Fruit fly (Drosophila melanogaster) whole organism, prepupa: ENCODE measurements around the gene Sfxn2.

Source experiments
- Blimp-1 ChIP-seq: fragments of 200-800 bp; sonication (Bioruptor generic); optimal IDR thresholded peaks from 3 replicates; lab custom pipeline; 2017; ENCODE audit warnings: missing biosample characterization, missing genetic modification characterization, mild to moderate bottlenecking, moderate library complexity, missing genetic modification reagents
- CG10631 ChIP-seq: fragments of 200-800 bp; sonication (Bioruptor generic); optimal IDR thresholded peaks from 2 replicates; lab custom pipeline; 2016; ENCODE audit warnings: missing biosample characterization, missing genetic modification characterization
- CG10669 ChIP-seq: fragments of 200-800 bp; sonication (Bioruptor generic); optimal IDR thresholded peaks from 3 replicates; lab custom pipeline; 2018; ENCODE audit warnings: missing biosample characterization, mild to moderate bottlenecking, missing genetic modification characterization, moderate library complexity
- CG11762 ChIP-seq: fragments of 200-800 bp; sonication (Bioruptor generic); optimal IDR thresholded peaks from 3 replicates; lab custom pipeline; 2016; ENCODE audit warnings: missing biosample characterization, missing genetic modification characterization; ENCODE audit not compliant: insufficient read depth
- CG15336 ChIP-seq: fragments of 200-800 bp; sonication (Bioruptor generic); IDR thresholded peaks from 2 replicates; pipeline ENCODE4 v1.3.6; 2022; ENCODE audit warnings: missing biosample characterization, missing genetic modification characterization
- CG1621 ChIP-seq: fragments of 200-800 bp; sonication (Bioruptor generic); optimal IDR thresholded peaks from 3 replicates; lab custom pipeline; 2018; ENCODE audit warnings: missing biosample characterization, mild to moderate bottlenecking, missing genetic modification characterization
- CG16779 ChIP-seq: fragments of 200-800 bp; sonication (Bioruptor generic); optimal IDR thresholded peaks from 3 replicates; lab custom pipeline; 2017; ENCODE audit warnings: missing biosample characterization, mild to moderate bottlenecking, missing genetic modification characterization
- CG3032 ChIP-seq: fragments of 200-800 bp; optimal IDR thresholded peaks from 2 replicates; lab custom pipeline; 2019; ENCODE audit warnings: missing biosample characterization, mild to moderate bottlenecking, missing genetic modification characterization, moderate library complexity
- CG32006 ChIP-seq: fragments of 200-800 bp; sonication (Bioruptor generic); optimal IDR thresholded peaks from 3 replicates; lab custom pipeline; 2017; ENCODE audit warnings: missing biosample characterization, mild to moderate bottlenecking, missing genetic modification characterization
- CG34406 ChIP-seq: fragments of 200-800 bp; sonication (Bioruptor generic); optimal IDR thresholded peaks from 3 replicates; lab custom pipeline; 2016; ENCODE audit warnings: missing biosample characterization, missing genetic modification characterization
- CG6163 ChIP-seq: fragments of 200-800 bp; sonication (Bioruptor generic); IDR thresholded peaks from 3 replicates; pipeline ENCODE4 v1.3.6; 2022; ENCODE audit warnings: missing biosample characterization, missing genetic modification characterization
- CG6792 ChIP-seq: fragments of 200-800 bp; sonication (Bioruptor generic); optimal IDR thresholded peaks from 3 replicates; lab custom pipeline; 2016; ENCODE audit warnings: missing biosample characterization, missing genetic modification characterization
- CG6808 ChIP-seq: fragments of 200-800 bp; sonication (Bioruptor generic); optimal IDR thresholded peaks from 3 replicates; lab custom pipeline; 2017; ENCODE audit warnings: missing biosample characterization, missing genetic modification characterization, mild to moderate bottlenecking, moderate library complexity, missing genetic modification reagents
- CG7368 ChIP-seq: fragments of 200-800 bp; sonication (Bioruptor generic); optimal IDR thresholded peaks from 3 replicates; lab custom pipeline; 2016; ENCODE audit warnings: missing biosample characterization, missing genetic modification characterization
- CG8119 ChIP-seq: fragments of 200-800 bp; sonication (Bioruptor generic); IDR thresholded peaks from 3 replicates; pipeline ENCODE4 v1.3.6; 2022; ENCODE audit warnings: missing biosample characterization, missing genetic modification characterization
- CG8319 ChIP-seq: fragments of 200-800 bp; sonication (Bioruptor generic); optimal IDR thresholded peaks from 3 replicates; lab custom pipeline; 2016; ENCODE audit warnings: missing biosample characterization, missing genetic modification characterization
- CG9139 ChIP-seq: fragments of 200-800 bp; sonication (Bioruptor generic); optimal IDR thresholded peaks from 3 replicates; lab custom pipeline; 2017; ENCODE audit warnings: missing biosample characterization, mild to moderate bottlenecking, missing genetic modification characterization
- Eip75B ChIP-seq: fragments of 200-800 bp; sonication (Bioruptor generic); optimal IDR thresholded peaks from 3 replicates; lab custom pipeline; 2016; ENCODE audit warnings: missing biosample characterization, missing genetic modification characterization
- Eip78C ChIP-seq: fragments of 200-800 bp; sonication (Bioruptor generic); peaks from one replicate; lab custom pipeline; 2016; ENCODE audit warnings: missing biosample characterization, missing genetic modification characterization
- Eip93F ChIP-seq: fragments of 200-800 bp; sonication (Bioruptor generic); optimal IDR thresholded peaks from 2 replicates; lab custom pipeline; 2016; ENCODE audit warnings: missing biosample characterization, mild to moderate bottlenecking, missing genetic modification characterization
- Ets21C ChIP-seq: fragments of 200-800 bp; sonication (Bioruptor generic); optimal IDR thresholded peaks from 3 replicates; lab custom pipeline; 2016; ENCODE audit warnings: missing biosample characterization, missing genetic modification characterization
- Ets96B ChIP-seq: fragments of 200-800 bp; optimal IDR thresholded peaks from 2 replicates; lab custom pipeline; 2019; ENCODE audit warnings: missing biosample characterization, mild to moderate bottlenecking, missing genetic modification characterization, moderate library complexity
- Hr39 ChIP-seq: fragments of 200-800 bp; sonication (Bioruptor generic); optimal IDR thresholded peaks from 2 replicates; lab custom pipeline; 2016; ENCODE audit warnings: missing biosample characterization, missing genetic modification characterization
- Hr4 ChIP-seq: fragments of 200-800 bp; sonication (Bioruptor generic); optimal IDR thresholded peaks from 3 replicates; lab custom pipeline; 2016; ENCODE audit warnings: missing biosample characterization, missing genetic modification characterization
- Met ChIP-seq: fragments of 200-800 bp; sonication (Bioruptor generic); optimal IDR thresholded peaks from 3 replicates; lab custom pipeline; 2016; ENCODE audit warnings: missing biosample characterization, missing genetic modification characterization
- Smox ChIP-seq: fragments of 200-800 bp; sonication (Bioruptor generic); optimal IDR thresholded peaks from 3 replicates; lab custom pipeline; 2016; ENCODE audit warnings: missing biosample characterization, missing genetic modification characterization
- Sox102F ChIP-seq: fragments of 200-800 bp; sonication (Bioruptor generic); optimal IDR thresholded peaks from 2 replicates; lab custom pipeline; 2016; ENCODE audit warnings: missing biosample characterization, mild to moderate bottlenecking, missing genetic modification characterization
- Sox14 ChIP-seq: fragments of 200-800 bp; sonication (Bioruptor generic); optimal IDR thresholded peaks from 3 replicates; lab custom pipeline; 2016; ENCODE audit warnings: missing biosample characterization, missing genetic modification characterization
- Sox15 ChIP-seq: fragments of 200-800 bp; sonication (Bioruptor generic); optimal IDR thresholded peaks from 3 replicates; lab custom pipeline; 2016; ENCODE audit warnings: missing biosample characterization, missing genetic modification characterization
- achi ChIP-seq: fragments of 200-800 bp; sonication (Bioruptor generic); optimal IDR thresholded peaks from 3 replicates; lab custom pipeline; 2016; ENCODE audit warnings: missing biosample characterization, missing genetic modification characterization
- acj6 ChIP-seq: fragments of 200-800 bp; sonication (Bioruptor generic); optimal IDR thresholded peaks from 3 replicates; lab custom pipeline; 2016; ENCODE audit warnings: missing biosample characterization, missing genetic modification characterization
- dac ChIP-seq: fragments of 200-800 bp; sonication (Bioruptor generic); optimal IDR thresholded peaks from 2 replicates; lab custom pipeline; 2017; ENCODE audit warnings: missing biosample characterization, mild to moderate bottlenecking, missing genetic modification characterization
- dsx ChIP-seq: fragments of 200-800 bp; optimal IDR thresholded peaks from 3 replicates; lab custom pipeline; 2019; ENCODE audit warnings: missing biosample characterization, mild to moderate bottlenecking, missing genetic modification characterization, moderate library complexity; ENCODE audit not compliant: poor library complexity, severe bottlenecking
- esn ChIP-seq: fragments of 200-800 bp; sonication (Bioruptor generic); optimal IDR thresholded peaks from 2 replicates; lab custom pipeline; 2016; ENCODE audit warnings: missing biosample characterization, mild to moderate bottlenecking, missing genetic modification characterization, moderate library complexity
- fd59A ChIP-seq: fragments of 200-800 bp; sonication (Bioruptor generic); optimal IDR thresholded peaks from 2 replicates; lab custom pipeline; 2017; ENCODE audit warnings: missing biosample characterization, mild to moderate bottlenecking, missing genetic modification characterization, missing genetic modification reagents
- fd85E ChIP-seq: fragments of 200-800 bp; sonication (Bioruptor generic); optimal IDR thresholded peaks from 3 replicates; lab custom pipeline; 2016; ENCODE audit warnings: missing biosample characterization, missing genetic modification characterization
- fkh ChIP-seq: fragments of 200-800 bp; sonication (Bioruptor generic); optimal IDR thresholded peaks from 3 replicates; lab custom pipeline; 2017; ENCODE audit warnings: missing biosample characterization, mild to moderate bottlenecking, missing genetic modification characterization, moderate library complexity
- lz ChIP-seq: fragments of 200-800 bp; sonication (Bioruptor generic); optimal IDR thresholded peaks from 3 replicates; lab custom pipeline; 2016; ENCODE audit warnings: missing biosample characterization, missing genetic modification characterization
- net ChIP-seq: fragments of 200-800 bp; sonication (Bioruptor generic); optimal IDR thresholded peaks from 3 replicates; lab custom pipeline; 2016; ENCODE audit warnings: missing biosample characterization, missing genetic modification characterization
- pdm3 ChIP-seq: fragments of 200-800 bp; sonication (Bioruptor generic); optimal IDR thresholded peaks from 3 replicates; lab custom pipeline; 2016; ENCODE audit warnings: missing biosample characterization, missing genetic modification characterization
- salr ChIP-seq, 2 experiments: fragments of 200-800 bp; sonication (Bioruptor generic); optimal IDR thresholded peaks; 3 replicates each; lab custom pipeline; 2016 to 2018; ENCODE audit warnings: missing biosample characterization in 2 of 2, missing genetic modification characterization in 2 of 2, mild to moderate bottlenecking in 1 of 2
- spab ChIP-seq: fragments of 200-800 bp; sonication (Bioruptor generic); optimal IDR thresholded peaks from 2 replicates; lab custom pipeline; 2017; ENCODE audit warnings: missing biosample characterization, mild to moderate bottlenecking, missing genetic modification characterization, missing genetic modification reagents
- ss ChIP-seq, 2 experiments: fragments of 200-800 bp; sonication (Bioruptor generic); optimal IDR thresholded peaks; 2 replicates in 1 of 2; 3 replicates in 1 of 2; lab custom pipeline; 2017 to 2018; ENCODE audit warnings: mild to moderate bottlenecking in 2 of 2, missing biosample characterization in 2 of 2, missing genetic modification characterization in 2 of 2, moderate library complexity in 1 of 2
- svp ChIP-seq: fragments of 200-800 bp; sonication (Bioruptor generic); peaks from one replicate; lab custom pipeline; 2016; ENCODE audit warnings: missing biosample characterization, missing genetic modification characterization
- topi ChIP-seq: fragments of 200-800 bp; sonication (Bioruptor generic); optimal IDR thresholded peaks from 3 replicates; lab custom pipeline; 2016; ENCODE audit warnings: missing biosample characterization, missing genetic modification characterization
- vri ChIP-seq: fragments of 200-800 bp; sonication (Bioruptor generic); optimal IDR thresholded peaks from 3 replicates; lab custom pipeline; 2016; ENCODE audit warnings: missing biosample characterization, mild to moderate bottlenecking, missing genetic modification characterization

The Sfxn2 gene

DNA sequence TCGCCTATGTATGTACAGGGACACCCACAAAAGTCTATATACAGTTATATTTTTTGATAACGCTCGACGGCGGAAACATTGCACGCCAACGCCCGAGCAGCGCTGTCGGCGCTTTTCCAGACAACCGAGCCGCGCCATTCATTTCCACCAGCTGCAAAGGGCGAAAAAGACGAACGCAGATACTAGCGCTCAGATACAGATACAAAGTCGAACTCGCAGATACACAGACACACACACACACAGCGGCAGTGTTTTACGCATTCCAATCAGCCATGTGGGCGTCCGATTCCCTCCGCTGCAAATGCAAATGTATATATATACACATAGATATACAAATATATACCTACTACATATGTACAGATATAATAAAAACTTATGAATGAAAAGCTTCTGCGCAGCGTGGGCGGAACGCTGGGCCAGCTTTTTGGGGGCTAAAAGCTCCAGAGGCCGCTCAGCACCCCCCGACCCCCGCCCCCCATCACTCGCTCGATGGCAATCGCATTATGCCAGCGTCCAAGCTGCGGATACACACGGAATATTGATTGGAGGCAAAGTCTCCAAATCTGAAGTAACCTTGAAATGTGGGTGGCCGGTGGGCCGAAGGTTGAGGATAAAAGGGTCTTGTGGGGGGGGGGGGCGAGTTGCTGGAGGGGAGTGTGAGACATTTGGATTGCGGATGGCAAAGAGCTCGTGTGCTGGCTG, 28.6 kb downstream of the Sfxn2 start (continued):
- TF ChIP-seq ss (GFP tag; optimal IDR thresholded peaks at IDR 0.05; lab: Kevin White, UChicago): peak; percentile 27 to 70
- no peak for TF ChIP-seq Sox14 (GFP tag; lab: Kevin White, UChicago)
- no peak for TF ChIP-seq CG8319 (GFP tag; lab: Kevin White, UChicago)
- TF ChIP-seq svp (GFP tag; lab: Kevin White, UChicago): peak; percentile 80
- peak; percentile 13 for TF ChIP-seq esn (GFP tag; lab: Kevin White, UChicago)

DNA sequence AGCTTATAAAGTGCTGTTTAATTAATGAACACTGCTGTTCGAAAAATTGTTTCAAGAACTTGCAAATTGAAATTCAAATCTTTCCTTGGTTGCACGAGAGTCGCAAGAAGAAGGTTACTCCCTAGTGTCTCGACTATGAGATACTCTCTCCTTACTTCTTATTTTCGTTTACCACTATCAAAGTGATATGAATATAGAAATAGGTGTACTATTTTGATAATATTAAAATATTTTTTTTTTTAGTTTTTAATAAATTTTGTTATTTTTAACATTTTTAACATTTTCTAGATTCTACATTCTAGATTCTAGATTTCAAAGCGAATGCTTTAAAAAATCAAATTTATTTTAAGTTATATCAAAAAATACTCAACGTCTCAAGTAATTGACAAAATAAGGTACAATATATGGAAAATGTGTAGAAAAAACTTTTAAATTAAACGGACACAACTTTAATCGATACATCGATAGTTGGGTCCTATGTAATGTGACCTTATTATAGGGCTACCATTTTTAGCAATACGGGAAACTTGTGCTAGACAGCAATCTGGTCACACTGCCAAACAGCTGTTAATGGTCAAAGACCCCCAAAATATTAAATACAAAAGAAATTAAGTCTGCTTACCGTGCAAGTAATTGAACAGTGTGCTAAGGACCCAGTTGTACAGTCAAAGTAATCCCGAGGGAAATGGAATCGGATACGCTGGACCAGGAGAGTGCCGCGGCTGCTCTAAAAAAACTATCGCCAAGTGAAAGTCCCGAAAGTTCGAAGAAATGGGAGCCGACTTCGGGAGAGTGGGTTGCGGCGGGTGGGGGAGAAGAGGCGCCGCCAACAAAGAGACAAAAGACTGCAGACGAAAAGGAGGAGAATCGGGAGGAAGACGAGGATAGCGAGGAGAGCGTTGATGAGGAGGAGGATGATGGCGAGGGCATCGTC, 29.4 kb downstream of the Sfxn2 start, which contains the start of gene MESR6:
Gene MESR6 (plus strand): TSS at position 546 of the 934 bp plus-strand sequence.
- TF ChIP-seq CG6808 (GFP tag; lab: Kevin White, UChicago): no peak
- no peak for TF ChIP-seq net (GFP tag; lab: Kevin White, UChicago)
- no peak for TF ChIP-seq CG11762 (GFP tag; lab: Kevin White, UChicago)
- no peak for TF ChIP-seq CG6163
- TF ChIP-seq lz (GFP tag; lab: Kevin White, UChicago): no peak
- TF ChIP-seq fd59A: no peak
- TF ChIP-seq Hr4: no peak
- peak; percentile 75 for TF ChIP-seq svp (GFP tag; lab: Kevin White, UChicago)
- TF ChIP-seq Ets96B (tag; lab: Kevin White, UChicago): peak; percentile 40
- no peak for TF ChIP-seq CG3032
- no peak for TF ChIP-seq Smox (GFP tag; lab: Kevin White, UChicago)
- TF ChIP-seq Blimp-1 (GFP tag; lab: Kevin White, UChicago): peak; percentile 47
- no peak for TF ChIP-seq CG8319 (GFP tag; lab: Kevin White, UChicago)
- TF ChIP-seq CG34406 (GFP tag; lab: Kevin White, UChicago): no peak
- TF ChIP-seq fd85E (GFP tag; lab: Kevin White, UChicago): no peak
- TF ChIP-seq dac: no peak
- TF ChIP-seq Eip75B: no peak
- TF ChIP-seq Sox102F (GFP tag; lab: Kevin White, UChicago): no peak
- no peak for TF ChIP-seq CG32006
- TF ChIP-seq acj6 (GFP tag; lab: Kevin White, UChicago): peak; percentile 15
- no peak for TF ChIP-seq ss (GFP tag; optimal IDR thresholded peaks at IDR 0.05; lab: Kevin White, UChicago)
- peak; percentile 64 for TF ChIP-seq Eip78C (GFP tag; lab: Kevin White, UChicago)
- no peak for TF ChIP-seq topi (GFP tag; lab: Kevin White, UChicago)
- TF ChIP-seq CG16779 (tag; lab: Kevin White, UChicago): no peak
- peak; percentile 15 for TF ChIP-seq CG10669
- no peak for TF ChIP-seq pdm3
- no peak for TF ChIP-seq achi
- no peak for TF ChIP-seq salr (GFP tag; optimal IDR thresholded peaks at IDR 0.05; lab: Kevin White, UChicago)
- TF ChIP-seq CG9139 (GFP tag; lab: Kevin White, UChicago): no peak
- no peak for TF ChIP-seq CG6792
- TF ChIP-seq Eip93F (GFP tag; lab: Kevin White, UChicago): peak; percentile 86
- TF ChIP-seq esn (GFP tag; lab: Kevin White, UChicago): peak; percentile 14
- no peak for TF ChIP-seq spab (GFP tag; lab: Kevin White, UChicago)
- no peak for TF ChIP-seq vri (GFP tag; lab: Kevin White, UChicago)
- no peak for TF ChIP-seq Sox15
- no peak for TF ChIP-seq Met (GFP tag; lab: Kevin White, UChicago)
- TF ChIP-seq dsx (GFP tag; lab: Kevin White, UChicago): peak; percentile 6
- no peak for TF ChIP-seq CG10631 (GFP tag; lab: Kevin White, UChicago)
- TF ChIP-seq Ets21C (GFP tag; lab: Kevin White, UChicago): no peak
- TF ChIP-seq CG1621 (tag; lab: Kevin White, UChicago): peak; percentile 62
- no peak for TF ChIP-seq Hr39
- TF ChIP-seq CG15336: peak; percentile 48; the same call in 1 of the 2 replicates
- TF ChIP-seq CG8119: no peak
- no peak for TF ChIP-seq CG7368 (GFP tag; lab: Kevin White, UChicago)
- no peak for TF ChIP-seq fkh
